Fruit fly (Drosophila melanogaster) whole organism, embryonic: Measurements from ENCODE around the gene sea.

Experiments
- Asciz ChIP-seq: fragments of 200-800 bp; sonication (Bioruptor generic); optimal IDR thresholded peaks from 2 replicates; lab custom pipeline; 2017; ENCODE audit warnings: missing biosample characterization, mild to moderate bottlenecking, missing genetic modification characterization, missing genetic modification reagents
- Atf-2 ChIP-seq: fragments of 200-800 bp; sonication (Bioruptor generic); optimal IDR thresholded peaks from 2 replicates; lab custom pipeline; 2016; ENCODE audit warnings: missing biosample characterization, missing genetic modification characterization
- BtbVII ChIP-seq: fragments of 200-800 bp; sonication (Bioruptor generic); optimal IDR thresholded peaks from 3 replicates; lab custom pipeline; 2017; ENCODE audit warnings: missing biosample characterization, mild to moderate bottlenecking, missing genetic modification characterization
- C15 ChIP-seq: fragments of 200-800 bp; sonication (Bioruptor generic); IDR thresholded peaks from 3 replicates; pipeline ENCODE4 v1.3.6; 2022; ENCODE audit warnings: missing biosample characterization, missing genetic modification characterization
- CG10654 ChIP-seq: fragments of 200-800 bp; sonication (Bioruptor generic); optimal IDR thresholded peaks from 2 replicates; lab custom pipeline; 2016; ENCODE audit warnings: missing biosample characterization, missing genetic modification characterization
- CG10979 ChIP-seq: fragments of 200-800 bp; sonication (Bioruptor generic); optimal IDR thresholded peaks from 2 replicates; lab custom pipeline; 2018; ENCODE audit warnings: missing biosample characterization, mild to moderate bottlenecking, missing genetic modification characterization, moderate library complexity
- CG11695 ChIP-seq: fragments of 200-800 bp; sonication (Bioruptor generic); IDR thresholded peaks from 3 replicates; pipeline ENCODE4 v1.3.6; 2022; ENCODE audit warnings: missing biosample characterization, missing genetic modification characterization
- CG12104 ChIP-seq: fragments of 200-800 bp; sonication (Bioruptor generic); optimal IDR thresholded peaks from 3 replicates; lab custom pipeline; 2016; ENCODE audit warnings: missing biosample characterization, missing genetic modification characterization
- CG13287 ChIP-seq: fragments of 200-800 bp; sonication (Bioruptor generic); IDR thresholded peaks from 2 replicates; pipeline ENCODE4 v1.3.6; 2022; ENCODE audit warnings: missing biosample characterization, missing genetic modification characterization; ENCODE audit not compliant: partially characterized antibody
- CG13296 ChIP-seq: fragments of 200-800 bp; sonication (Bioruptor generic); optimal IDR thresholded peaks from 3 replicates; lab custom pipeline; 2018; ENCODE audit warnings: missing biosample characterization, mild to moderate bottlenecking, missing genetic modification characterization
- CG14667 ChIP-seq: fragments of 200-800 bp; sonication (Bioruptor generic); IDR thresholded peaks from 2 replicates; pipeline ENCODE4 v1.3.6; 2022; ENCODE audit warnings: missing biosample characterization, missing genetic modification characterization
- CG1602 ChIP-seq: fragments of 200-800 bp; sonication (Bioruptor generic); optimal IDR thresholded peaks from 3 replicates; lab custom pipeline; 2016; ENCODE audit warnings: missing biosample characterization, missing genetic modification characterization
- CG2678 ChIP-seq: fragments of 200-800 bp; sonication (Bioruptor generic); optimal IDR thresholded peaks from 3 replicates; lab custom pipeline; 2019; ENCODE audit warnings: missing biosample characterization, mild to moderate bottlenecking, missing genetic modification characterization, moderate library complexity
- CG2712 ChIP-seq: fragments of 200-800 bp; optimal IDR thresholded peaks from 3 replicates; lab custom pipeline; 2019; ENCODE audit warnings: missing biosample characterization, mild to moderate bottlenecking, missing genetic modification characterization, moderate library complexity
- CG3407 ChIP-seq: fragments of 200-800 bp; sonication (Bioruptor generic); optimal IDR thresholded peaks from 2 replicates; lab custom pipeline; 2018; ENCODE audit warnings: missing biosample characterization, mild to moderate bottlenecking, missing genetic modification characterization
- CG34376 ChIP-seq: fragments of 200-800 bp; sonication (Bioruptor generic); optimal IDR thresholded peaks from 2 replicates; lab custom pipeline; 2018; ENCODE audit warnings: missing biosample characterization, mild to moderate bottlenecking, missing genetic modification characterization
- CG42726 ChIP-seq: fragments of 200-800 bp; sonication (Bioruptor generic); IDR thresholded peaks from 2 replicates; pipeline ENCODE4 v1.3.6; 2022; ENCODE audit warnings: missing biosample characterization, missing genetic modification characterization; ENCODE audit not compliant: partially characterized antibody
- CG4404 ChIP-seq: fragments of 200-800 bp; sonication (Bioruptor generic); IDR thresholded peaks from 2 replicates; pipeline ENCODE4 v1.3.6; 2022; ENCODE audit warnings: missing biosample characterization, missing genetic modification characterization
- CG6654 ChIP-seq: fragments of 200-800 bp; sonication (Bioruptor generic); optimal IDR thresholded peaks from 2 replicates; lab custom pipeline; 2017; ENCODE audit warnings: missing biosample characterization, mild to moderate bottlenecking, missing genetic modification characterization
- CG6683 ChIP-seq: fragments of 200-800 bp; sonication (Bioruptor generic); optimal IDR thresholded peaks from 2 replicates; lab custom pipeline; 2017; ENCODE audit warnings: missing biosample characterization, mild to moderate bottlenecking, missing genetic modification characterization, missing genetic modification reagents
- CG9797 ChIP-seq: fragments of 200-800 bp; sonication (Bioruptor generic); optimal IDR thresholded peaks from 3 replicates; lab custom pipeline; 2018; ENCODE audit warnings: missing biosample characterization, mild to moderate bottlenecking, missing genetic modification characterization
- Dad ChIP-seq: fragments of 200-800 bp; sonication (Bioruptor generic); optimal IDR thresholded peaks from 3 replicates; lab custom pipeline; 2016; ENCODE audit warnings: missing biosample characterization, missing genetic modification characterization
- Dip2 ChIP-seq: fragments of 200-800 bp; sonication (Bioruptor generic); IDR thresholded peaks from 2 replicates; pipeline ENCODE4 v1.3.6; 2022; ENCODE audit warnings: missing biosample characterization, missing genetic modification characterization
- Dll ChIP-seq: fragments of 200-800 bp; sonication (Bioruptor generic); IDR thresholded peaks from 4 replicates; pipeline ENCODE4 v1.3.6; 2022; ENCODE audit warnings: missing biosample characterization, missing genetic modification characterization; ENCODE audit not compliant: partially characterized antibody
- Doc2 ChIP-seq: fragments of 200-800 bp; sonication (Bioruptor generic); IDR thresholded peaks from 2 replicates; pipeline ENCODE4 v1.3.6; 2022; ENCODE audit warnings: missing biosample characterization, missing genetic modification characterization
- Jarid2 ChIP-seq: fragments of 200-800 bp; sonication (Bioruptor generic); optimal IDR thresholded peaks from 3 replicates; lab custom pipeline; 2017; ENCODE audit warnings: mild to moderate bottlenecking, missing biosample characterization, missing genetic modification reagents, missing genetic modification characterization
- Stat92E ChIP-seq, 3 experiments: fragments of >200 bp in 2 of 3; fragments of 200-800 bp in 1 of 3; sonication (Bioruptor generic) in 1 of 3; optimal IDR thresholded peaks; 2 replicates each; lab custom pipeline; 2017 to 2019; ENCODE audit warnings: missing biosample characterization in 3 of 3, missing genetic modification characterization in 3 of 3, mild to moderate bottlenecking in 1 of 3, moderate library complexity in 1 of 3
- bbx ChIP-seq: fragments of 200-800 bp; sonication (Bioruptor generic); IDR thresholded peaks from 2 replicates; pipeline ENCODE4 v1.3.6; 2022; ENCODE audit warnings: missing biosample characterization, missing genetic modification characterization; ENCODE audit not compliant: partially characterized antibody
- cas ChIP-seq: fragments of 200-800 bp; sonication (Bioruptor generic); IDR thresholded peaks from 2 replicates; pipeline ENCODE4 v1.3.6; 2022; ENCODE audit warnings: missing biosample characterization, missing genetic modification characterization
- croc ChIP-seq: fragments of 200-800 bp; sonication (Bioruptor generic); conservative IDR thresholded peaks from 3 replicates; pipeline ENCODE4 v1.3.6; 2022; ENCODE audit warnings: missing biosample characterization, missing genetic modification characterization
- cwo ChIP-seq: fragments of 200-800 bp; sonication (Bioruptor generic); optimal IDR thresholded peaks from 3 replicates; lab custom pipeline; 2017; ENCODE audit warnings: missing biosample characterization, missing genetic modification characterization, mild to moderate bottlenecking, moderate library complexity, missing genetic modification reagents
- dan ChIP-seq: fragments of 200-800 bp; sonication (Bioruptor generic); IDR thresholded peaks from 2 replicates; pipeline ENCODE4 v1.3.6; 2022; ENCODE audit warnings: missing biosample characterization, missing genetic modification characterization
- emc ChIP-seq: fragments of 200-800 bp; sonication (Bioruptor generic); optimal IDR thresholded peaks from 2 replicates; lab custom pipeline; 2016; ENCODE audit warnings: missing biosample characterization, missing genetic modification characterization
- eve ChIP-seq, 2 experiments: fragments of >200 bp; optimal IDR thresholded peaks; 2 replicates each; lab custom pipeline; 2017; ENCODE audit warnings: missing biosample characterization in 2 of 2, missing genetic modification characterization in 2 of 2
- exex ChIP-seq: fragments of 200-800 bp; sonication (Bioruptor generic); optimal IDR thresholded peaks from 4 replicates; lab custom pipeline; 2018; ENCODE audit warnings: missing biosample characterization, mild to moderate bottlenecking, missing genetic modification characterization, moderate library complexity
- gro ChIP-seq: fragments of 200-800 bp; sonication (Bioruptor generic); optimal IDR thresholded peaks from 2 replicates; lab custom pipeline; 2016; ENCODE audit warnings: missing biosample characterization, missing genetic modification characterization
- ham ChIP-seq: fragments of 200-800 bp; sonication (Bioruptor generic); IDR thresholded peaks from 2 replicates; pipeline ENCODE4 v1.3.6; 2022; ENCODE audit warnings: missing biosample characterization, missing genetic modification characterization
- inv ChIP-seq: fragments of 200-800 bp; sonication (Bioruptor generic); IDR thresholded peaks from 2 replicates; pipeline ENCODE4 v1.3.6; 2022; ENCODE audit warnings: missing biosample characterization, missing genetic modification characterization; ENCODE audit not compliant: partially characterized antibody
- mld ChIP-seq: fragments of 200-800 bp; sonication (Bioruptor generic); IDR thresholded peaks from 3 replicates; pipeline ENCODE4 v1.3.6; 2022; ENCODE audit warnings: missing biosample characterization, missing genetic modification characterization; ENCODE audit not compliant: partially characterized antibody
- p53 ChIP-seq: fragments of 200-800 bp; sonication (Bioruptor generic); optimal IDR thresholded peaks from 2 replicates; lab custom pipeline; 2016; ENCODE audit warnings: missing biosample characterization, missing genetic modification characterization
- pan ChIP-seq, 4 experiments: fragments of >200 bp in 3 of 4; fragments of 200-800 bp in 1 of 4; sonication (Bioruptor generic) in 1 of 4; optimal IDR thresholded peaks in 3 of 4; IDR thresholded peaks in 1 of 4; 2 replicates each; pipeline versions ENCODE4 v1.3.6 to Lab custom; 2017 to 2022; ENCODE audit warnings: missing biosample characterization in 2 of 4, missing genetic modification characterization in 2 of 4, mixed read lengths in 1 of 4
- pb ChIP-seq: fragments of 200-800 bp; sonication (Bioruptor generic); optimal IDR thresholded peaks from 3 replicates; lab custom pipeline; 2016; ENCODE audit warnings: missing biosample characterization, missing genetic modification characterization
- salm ChIP-seq: fragments of 200-800 bp; sonication (Bioruptor generic); optimal IDR thresholded peaks from 2 replicates; lab custom pipeline; 2018; ENCODE audit warnings: missing biosample characterization, mild to moderate bottlenecking, missing genetic modification characterization
- sna ChIP-seq: fragments of 200-800 bp; sonication (Bioruptor generic); IDR thresholded peaks from 2 replicates; pipeline ENCODE4 v1.3.6; 2022; ENCODE audit warnings: missing biosample characterization, missing genetic modification characterization; ENCODE audit not compliant: partially characterized antibody
- sug ChIP-seq: fragments of 200-800 bp; optimal IDR thresholded peaks from 2 replicates; lab custom pipeline; 2019; ENCODE audit warnings: missing biosample characterization, mild to moderate bottlenecking, missing genetic modification characterization, moderate library complexity
- tin ChIP-seq: fragments of 200-800 bp; sonication (Bioruptor generic); optimal IDR thresholded peaks from 3 replicates; lab custom pipeline; 2016; ENCODE audit warnings: missing biosample characterization, missing genetic modification characterization
- tx ChIP-seq: fragments of 200-800 bp; sonication (Bioruptor generic); optimal IDR thresholded peaks from 2 replicates; lab custom pipeline; 2016; ENCODE audit warnings: missing biosample characterization, missing genetic modification characterization
- vnd ChIP-seq: fragments of 200-800 bp; sonication (Bioruptor generic); IDR thresholded peaks from 3 replicates; pipeline ENCODE4 v1.3.6; 2022; ENCODE audit warnings: missing biosample characterization, missing genetic modification characterization; ENCODE audit not compliant: partially characterized antibody
- zen ChIP-seq: fragments of 200-800 bp; sonication (Bioruptor generic); optimal IDR thresholded peaks from 3 replicates; lab custom pipeline; 2018; ENCODE audit warnings: missing biosample characterization, mild to moderate bottlenecking, missing genetic modification characterization, moderate library complexity

sea gene

DNA sequence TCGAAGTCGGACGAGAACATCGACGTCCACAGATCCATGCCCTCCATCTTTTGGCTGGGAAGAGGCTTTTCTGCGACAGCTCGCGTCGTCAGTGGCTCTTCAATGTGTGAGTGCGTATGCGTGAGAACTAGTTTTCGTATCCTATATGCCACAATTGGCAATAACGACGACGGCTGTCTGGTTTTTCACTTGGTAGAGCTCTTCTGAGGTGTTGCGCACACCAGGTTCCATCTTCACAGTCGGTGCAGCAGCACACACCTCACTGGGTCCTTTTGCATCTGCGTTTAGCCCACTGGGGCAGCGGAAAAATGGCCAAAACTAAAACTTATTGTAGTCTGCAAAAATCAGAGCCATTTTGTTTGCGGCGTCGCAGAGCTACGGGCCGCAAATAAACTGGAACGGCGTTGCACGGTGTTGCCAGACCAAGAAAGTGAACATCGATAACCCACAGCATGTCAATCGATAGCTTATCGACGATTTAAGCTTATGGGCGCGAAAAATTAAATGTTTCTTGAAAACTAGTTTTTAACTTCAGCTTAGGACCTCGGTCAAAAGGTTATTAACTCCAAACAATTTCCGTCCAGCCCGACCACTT, 23.0 kb upstream of the sea start, which contains the start of gene CG6791 (continued):
- TF ChIP-seq CG12104, result no peak
- no peak for TF ChIP-seq dan (GFP tag; lab: Robert Waterston, UW)
- TF ChIP-seq Dll (GFP tag; lab: Robert Waterston, UW), result peak; percentile 88
- no peak for TF ChIP-seq CG10979
- TF ChIP-seq bbx (GFP tag; lab: Robert Waterston, UW), result peak; percentile 93
- TF ChIP-seq ham (GFP tag; lab: Robert Waterston, UW), result no peak
- peak; percentile 71; the same call in 2 of the 3 replicates for TF ChIP-seq mld (GFP tag; lab: Robert Waterston, UW)
- TF ChIP-seq emc (GFP tag; lab: Kevin White, UChicago), result no peak
- TF ChIP-seq vnd (GFP tag; lab: Robert Waterston, UW), result peak; percentile 69; the same call in 2 of the 3 replicates
- no peak for TF ChIP-seq Jarid2 (GFP tag; lab: Kevin White, UChicago)
- TF ChIP-seq CG10654, result no peak
- TF ChIP-seq CG13287 (GFP tag; lab: Robert Waterston, UW), result peak; percentile 96
- TF ChIP-seq tx, result no peak
- peak; percentile 89 for TF ChIP-seq CG42726 (GFP tag; lab: Robert Waterston, UW)
- TF ChIP-seq Asciz (GFP tag; lab: Kevin White, UChicago), result no peak
- TF ChIP-seq exex, result no peak
- TF ChIP-seq CG2678 (tag; lab: Kevin White, UChicago), result no peak
- TF ChIP-seq sug, result no peak
- no peak for TF ChIP-seq CG11695
- TF ChIP-seq CG6683, result peak; percentile 18
- no peak for TF ChIP-seq CG34376 (GFP tag; lab: Kevin White, UChicago)
- TF ChIP-seq CG14667 (GFP tag; lab: Robert Waterston, UW), result no peak
- no peak for TF ChIP-seq gro
- TF ChIP-seq CG13296 (GFP tag; lab: Kevin White, UChicago), result no peak
- no peak for TF ChIP-seq Doc2
- peak; percentile 29 for TF ChIP-seq CG9797 (GFP tag; lab: Kevin White, UChicago)
- TF ChIP-seq p53 (GFP tag; lab: Kevin White, UChicago), result no peak
- no peak for TF ChIP-seq cas (GFP tag; lab: Robert Waterston, UW)
- no peak for TF ChIP-seq salm
- TF ChIP-seq Stat92E (GFP tag; optimal IDR thresholded peaks at IDR 0.05; lab: Kevin White, UChicago), result peak in 1 of 3 experiments; percentile 13
- no peak for TF ChIP-seq Dad (GFP tag; lab: Kevin White, UChicago)
- peak; percentile 69 for TF ChIP-seq inv (GFP tag; lab: Robert Waterston, UW)
- no peak for TF ChIP-seq CG4404
- TF ChIP-seq cwo (GFP tag; lab: Kevin White, UChicago), result no peak
- TF ChIP-seq C15 (GFP tag; lab: Robert Waterston, UW), result no peak
- TF ChIP-seq CG3407 (GFP tag; lab: Kevin White, UChicago), result no peak
- TF ChIP-seq CG2712 (tag; lab: Kevin White, UChicago), result no peak
- no peak for TF ChIP-seq pb (GFP tag; lab: Kevin White, UChicago)
- no peak for TF ChIP-seq CG6654
- peak; percentile 78 for TF ChIP-seq sna (GFP tag; lab: Robert Waterston, UW)
- no peak for TF ChIP-seq Atf-2 (GFP tag; lab: Kevin White, UChicago)
- TF ChIP-seq pan (optimal IDR thresholded peaks at IDR 0.05; lab: Kevin White, UChicago), result no peak
- no peak for TF ChIP-seq pan (GFP tag; optimal IDR thresholded peaks at IDR 0.05 in 1 of 2, IDR thresholded peaks at IDR 0.05 in 1 of 2)
- TF ChIP-seq eve (GFP tag; optimal IDR thresholded peaks at IDR 0.05; lab: Kevin White, UChicago), result no peak
- TF ChIP-seq croc, result no peak
- no peak for TF ChIP-seq zen (tag; lab: Kevin White, UChicago)
- no peak for TF ChIP-seq CG1602
- TF ChIP-seq tin (GFP tag; lab: Kevin White, UChicago), result no peak
- TF ChIP-seq BtbVII (GFP tag; lab: Kevin White, UChicago), result no peak
- no peak for TF ChIP-seq Dip2 (GFP tag; lab: Robert Waterston, UW)
